Worm (Caenorhabditis elegans) whole organism, L2 larva: ENCODE measurements around the gene pno-1.

Experiments
- C34F6.9 ChIP-seq: fragments of 150-350 bp; optimal IDR thresholded peaks from 2 replicates; lab custom pipeline; 2014; ENCODE audit warnings: missing biosample characterization, missing genetic modification characterization
- F13H6.1 ChIP-seq: sonication (generic microtip); optimal IDR thresholded peaks from 2 replicates; lab custom pipeline; 2016; ENCODE audit warnings: missing genetic modification characterization, missing compliant biosample characterization
- R02D3.7 ChIP-seq: fragments of 150-350 bp; optimal IDR thresholded peaks from 2 replicates; lab custom pipeline; 2014; ENCODE audit warnings: missing biosample characterization, missing genetic modification characterization
- aly-2 ChIP-seq: fragments of 150-350 bp; optimal IDR thresholded peaks from 2 replicates; lab custom pipeline; 2014; ENCODE audit warnings: missing biosample characterization, missing genetic modification characterization
- blmp-1 ChIP-seq: sonication (generic microtip); optimal IDR thresholded peaks from 2 replicates; lab custom pipeline; 2017; ENCODE audit warnings: missing genetic modification characterization, mild to moderate bottlenecking, missing compliant biosample characterization, antibody characterized with exemption, moderate library complexity; ENCODE audit not compliant: insufficient read depth
- ceh-16 ChIP-seq: fragments of 150-350 bp; optimal IDR thresholded peaks from 2 replicates; lab custom pipeline; 2014; ENCODE audit warnings: missing biosample characterization, missing genetic modification characterization
- crh-2 ChIP-seq: sonication (generic microtip); optimal IDR thresholded peaks from 2 replicates; lab custom pipeline; 2017; ENCODE audit warnings: missing biosample characterization, missing genetic modification characterization
- dmd-4 ChIP-seq: sonication (generic microtip); optimal IDR thresholded peaks from 2 replicates; lab custom pipeline; 2017; ENCODE audit warnings: missing biosample characterization, missing genetic modification characterization
- egl-27 ChIP-seq: sonication (generic microtip); optimal IDR thresholded peaks from 3 replicates; lab custom pipeline; 2017; ENCODE audit warnings: missing biosample characterization, missing genetic modification reagents, missing genetic modification characterization
- fos-1 ChIP-seq: fragments of 150-350 bp; optimal IDR thresholded peaks from 2 replicates; lab custom pipeline; 2014; ENCODE audit warnings: missing biosample characterization, missing genetic modification characterization
- gmeb-1 ChIP-seq: fragments of 150-350 bp; optimal IDR thresholded peaks from 2 replicates; lab custom pipeline; 2014; ENCODE audit warnings: missing biosample characterization, missing genetic modification characterization
- lin-11 ChIP-seq: fragments of 150-350 bp; sonication (generic microtip); optimal IDR thresholded peaks from 2 replicates; lab custom pipeline; 2014; ENCODE audit warnings: missing biosample characterization, missing genetic modification characterization, inconsistent platforms, mixed read lengths
- lin-13 ChIP-seq: fragments of 150-350 bp; optimal IDR thresholded peaks from 2 replicates; lab custom pipeline; 2014; ENCODE audit warnings: missing biosample characterization, missing genetic modification reagents, missing genetic modification characterization
- lin-39 ChIP-seq: fragments of 150-350 bp; optimal IDR thresholded peaks from 2 replicates; lab custom pipeline; 2014; ENCODE audit warnings: missing biosample characterization, missing genetic modification reagents, missing genetic modification characterization
- lsy-2 ChIP-seq, 2 experiments: fragments of 150-350 bp in 1 of 2; sonication (generic microtip) in 1 of 2; optimal IDR thresholded peaks; 2 replicates each; lab custom pipeline; 2014 to 2017; ENCODE audit warnings: missing biosample characterization in 2 of 2, missing genetic modification characterization in 2 of 2
- mab-5 ChIP-seq: fragments of 150-350 bp; optimal IDR thresholded peaks from 2 replicates; lab custom pipeline; 2014; ENCODE audit warnings: missing biosample characterization, missing genetic modification characterization
- mbf-1 ChIP-seq: sonication (generic microtip); optimal IDR thresholded peaks from 2 replicates; lab custom pipeline; 2017; ENCODE audit warnings: missing biosample characterization, missing genetic modification characterization
- nhr-11 ChIP-seq: fragments of 150-350 bp; optimal IDR thresholded peaks from 2 replicates; lab custom pipeline; 2014; ENCODE audit warnings: missing biosample characterization, missing genetic modification characterization
- nhr-129 ChIP-seq: fragments of 150-350 bp; optimal IDR thresholded peaks from 2 replicates; lab custom pipeline; 2014; ENCODE audit warnings: missing biosample characterization, missing genetic modification characterization
- nhr-21 ChIP-seq: fragments of 150-350 bp; optimal IDR thresholded peaks from 2 replicates; lab custom pipeline; 2014; ENCODE audit warnings: missing biosample characterization, missing genetic modification characterization
- nhr-23 ChIP-seq: fragments of 150-350 bp; optimal IDR thresholded peaks from 2 replicates; lab custom pipeline; 2014; ENCODE audit warnings: missing biosample characterization, missing genetic modification reagents, missing genetic modification characterization
- nhr-25 ChIP-seq: fragments of 150-350 bp; sonication (generic microtip); optimal IDR thresholded peaks from 3 replicates; lab custom pipeline; 2014; ENCODE audit warnings: missing biosample characterization, missing genetic modification characterization
- nhr-6 ChIP-seq: fragments of 150-350 bp; optimal IDR thresholded peaks from 2 replicates; lab custom pipeline; 2014; ENCODE audit warnings: missing biosample characterization, missing genetic modification characterization
- sem-4 ChIP-seq: fragments of 150-350 bp; optimal IDR thresholded peaks from 2 replicates; lab custom pipeline; 2014; ENCODE audit warnings: missing biosample characterization, missing genetic modification reagents, missing genetic modification characterization
- skn-1 ChIP-seq: sonication (generic microtip); optimal IDR thresholded peaks from 2 replicates; lab custom pipeline; 2017; ENCODE audit warnings: missing biosample characterization, missing genetic modification characterization
- sma-3 ChIP-seq: sonication (generic microtip); optimal IDR thresholded peaks from 2 replicates; lab custom pipeline; 2016; ENCODE audit warnings: missing genetic modification reagents, missing genetic modification characterization, missing compliant biosample characterization
- sma-9 ChIP-seq, 2 experiments: fragments of 150-350 bp in 1 of 2; sonication (generic microtip) in 1 of 2; optimal IDR thresholded peaks; 2 replicates each; lab custom pipeline; 2014 to 2016; ENCODE audit warnings: missing genetic modification characterization in 2 of 2, mild to moderate bottlenecking in 1 of 2, missing biosample characterization in 1 of 2, missing compliant biosample characterization in 1 of 2, missing genetic modification reagents in 1 of 2, moderate library complexity in 1 of 2
- snpc-4 ChIP-seq: fragments of 150-350 bp; optimal IDR thresholded peaks from 2 replicates; lab custom pipeline; 2014; ENCODE audit warnings: missing biosample characterization, missing genetic modification characterization
- unc-55 ChIP-seq: fragments of 150-350 bp; sonication (generic microtip); optimal IDR thresholded peaks from 3 replicates; lab custom pipeline; 2014; ENCODE audit warnings: missing biosample characterization, missing genetic modification reagents, missing genetic modification characterization
- ztf-11 ChIP-seq: sonication (generic microtip); optimal IDR thresholded peaks from 2 replicates; lab custom pipeline; 2017; ENCODE audit warnings: missing biosample characterization, missing genetic modification characterization
- ztf-4 ChIP-seq: fragments of 150-350 bp; optimal IDR thresholded peaks from 2 replicates; lab custom pipeline; 2014; ENCODE audit warnings: missing biosample characterization, missing genetic modification characterization

pno-1 gene

DNA sequence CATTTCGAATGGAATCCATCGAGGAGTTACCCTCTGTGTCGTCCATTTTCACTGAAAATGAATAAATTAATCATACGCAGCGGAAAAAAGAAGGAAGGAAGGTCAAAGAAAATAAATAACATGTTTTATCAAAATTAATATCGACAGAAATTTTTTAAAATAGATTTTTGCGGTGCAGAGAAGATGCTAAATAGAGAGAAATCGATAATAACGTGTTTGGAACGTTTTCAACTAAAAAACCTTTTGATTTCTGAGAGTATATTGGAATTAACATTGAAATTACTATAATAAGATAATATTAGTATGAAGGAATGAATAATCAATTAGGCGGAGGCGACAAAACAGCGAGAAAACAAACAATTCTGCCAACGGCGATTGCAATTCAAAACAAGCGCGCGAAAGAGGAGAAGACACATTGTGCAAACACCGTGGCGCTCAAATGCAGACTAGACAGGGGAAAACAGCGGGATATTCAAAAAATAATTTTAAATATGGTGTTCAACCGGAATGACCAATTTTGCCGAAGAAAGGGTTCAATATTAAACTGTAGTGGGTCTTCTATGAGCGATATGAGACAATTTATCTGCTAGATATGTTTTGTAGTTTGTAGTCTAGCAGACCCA lies 26.2 kb downstream of the pno-1 start, which contains the start of gene wee-1.3:
wee-1.3 (minus strand) TSS at position 51 of the 623 bp plus-strand sequence.
- TF ChIP-seq dmd-4 (tag; lab: Kevin White, UChicago) (no peak), nhr-11 (tag; lab: Kevin White, UChicago) (peak; percentile 62), mab-5 (tag; lab: Kevin White, UChicago) (peak; percentile 61), skn-1 (no peak), nhr-6 (peak; percentile 20), C34F6.9 (tag; lab: Kevin White, UChicago) (peak; percentile 84), nhr-129 (tag; lab: Kevin White, UChicago) (peak; percentile 83), unc-55 (peak; percentile 91), snpc-4 (tag; lab: Kevin White, UChicago) (peak; percentile 69), aly-2 (tag; lab: Kevin White, UChicago) (no peak), F13H6.1 (peak; percentile 64), ceh-16 (tag; lab: Kevin White, UChicago) (no peak), nhr-25 (tag; lab: Kevin White, UChicago) (peak; percentile 80), gmeb-1 (tag; lab: Kevin White, UChicago) (peak; percentile 98), mbf-1 (no peak), nhr-21 (tag; lab: Kevin White, UChicago) (peak; percentile 63), egl-27 (tag; lab: Kevin White, UChicago) (peak; percentile 48), ztf-11 (tag; lab: Kevin White, UChicago) (no peak), sma-9 (GFP tag; optimal IDR thresholded peaks at IDR 0.05; lab: Kevin White, UChicago) (peak; percentile 79), sma-9 (tag; optimal IDR thresholded peaks at IDR 0.05; lab: Kevin White, UChicago) (no peak), ztf-4 (tag; lab: Kevin White, UChicago) (peak; percentile 36), fos-1 (tag; lab: Kevin White, UChicago) (peak; percentile 55), lsy-2 (tag; optimal IDR thresholded peaks at IDR 0.05; lab: Kevin White, UChicago) (peak; percentile 80 to 94), lin-11 (tag; lab: Kevin White, UChicago) (peak; percentile 65), lin-13 (GFP tag; lab: Kevin White, UChicago) (peak; percentile 82), sma-3 (GFP tag; lab: Kevin White, UChicago) (peak; percentile 86), crh-2 (tag; lab: Kevin White, UChicago) (peak; percentile 86), R02D3.7 (peak; percentile 16), blmp-1 (tag; lab: Kevin White, UChicago) (peak; percentile 43), sem-4 (tag; lab: Kevin White, UChicago) (peak; percentile 60)

DNA sequence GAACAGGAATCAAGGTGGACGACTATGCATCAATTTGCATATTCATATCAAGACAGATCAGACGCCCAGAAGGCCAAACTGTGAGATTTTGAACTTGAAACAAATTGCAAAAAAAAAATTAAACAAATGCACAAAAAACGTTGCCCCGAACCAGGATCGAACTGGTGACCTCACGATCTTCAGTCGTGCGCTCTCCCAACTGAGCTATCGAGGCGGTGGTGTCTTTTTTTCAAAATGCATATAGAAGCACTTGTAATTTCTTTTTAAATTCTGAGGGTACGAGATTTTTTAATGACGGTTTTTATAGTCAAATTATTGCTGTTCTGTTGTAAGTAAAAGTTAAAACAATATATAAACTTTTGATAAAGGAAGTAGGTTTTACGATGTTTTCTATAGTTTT lies 29.6 kb downstream of the pno-1 start:
- TF ChIP-seq nhr-25 (tag; lab: Kevin White, UChicago) (peak; percentile 31), mab-5 (tag; lab: Kevin White, UChicago) (no peak), sma-9 (GFP tag; optimal IDR thresholded peaks at IDR 0.05; lab: Kevin White, UChicago) (peak; percentile 12), sma-9 (tag; optimal IDR thresholded peaks at IDR 0.05; lab: Kevin White, UChicago) (no peak), R02D3.7 (no peak)

DNA sequence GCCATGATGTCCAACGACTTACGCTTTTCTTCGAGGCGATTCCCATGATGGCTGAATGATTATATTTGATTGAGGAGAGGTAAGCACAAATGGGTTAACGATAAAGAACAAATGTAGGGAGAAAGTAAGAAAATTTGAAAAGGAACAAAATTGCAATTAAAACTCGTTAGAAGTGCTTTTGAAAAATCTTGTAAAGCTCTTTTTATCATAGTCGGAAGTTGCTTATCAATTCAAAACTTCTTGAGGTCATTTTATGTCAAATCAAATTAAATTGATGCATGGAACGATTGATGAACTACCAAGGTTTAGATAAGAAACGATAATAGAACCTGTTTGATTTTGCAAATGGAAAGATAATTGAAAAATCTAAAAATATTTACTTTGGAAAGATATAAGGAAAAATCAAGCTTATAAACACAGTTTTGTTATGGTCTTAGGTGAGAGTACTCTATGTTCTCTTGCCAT lies 33.8 kb downstream of the pno-1 start, which contains the start of gene glt-5:
glt-5 (minus strand) TSS at position 51 of the 465 bp plus-strand sequence.
- TF ChIP-seq nhr-23 (tag; lab: Kevin White, UChicago) (no peak), mab-5 (tag; lab: Kevin White, UChicago) (no peak), nhr-129 (tag; lab: Kevin White, UChicago) (no peak), sma-9 (GFP tag; optimal IDR thresholded peaks at IDR 0.05; lab: Kevin White, UChicago) (peak; percentile 51), sma-9 (tag; optimal IDR thresholded peaks at IDR 0.05; lab: Kevin White, UChicago) (no peak), unc-55 (no peak)
- TF ChIP-seq, all 48 proteins: peak for 1

DNA sequence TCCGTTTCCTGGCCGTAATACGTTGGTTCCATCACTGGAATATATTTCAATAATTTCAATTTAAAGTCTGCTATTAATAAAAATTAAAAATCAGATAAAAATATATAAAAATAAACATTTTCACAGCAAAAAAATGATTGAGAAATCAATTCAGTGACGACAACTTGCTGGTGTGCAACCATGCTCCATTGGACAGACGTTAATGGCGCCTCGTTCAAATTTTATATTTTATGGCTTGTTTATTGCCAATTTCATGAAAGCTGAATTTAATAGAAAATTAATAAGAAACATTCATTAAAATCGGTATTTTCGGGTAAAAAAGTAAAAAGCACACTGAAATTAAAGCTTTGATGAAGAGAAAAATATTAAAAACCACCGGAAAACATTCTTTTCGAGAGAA lies 36.5 kb downstream of the pno-1 start, which contains the start of gene Y53C12A.3:
Y53C12A.3 (minus strand) TSS at position 34 of the 400 bp plus-strand sequence.
- TF ChIP-seq nhr-25 (tag; lab: Kevin White, UChicago) (no peak), fos-1 (tag; lab: Kevin White, UChicago) (peak; percentile 17), blmp-1 (tag; lab: Kevin White, UChicago) (peak; percentile 24), nhr-129 (tag; lab: Kevin White, UChicago) (peak; percentile 7), unc-55 (peak; percentile 79), gmeb-1 (tag; lab: Kevin White, UChicago) (peak; percentile 91), C34F6.9 (tag; lab: Kevin White, UChicago) (peak; percentile 40), lsy-2 (tag; optimal IDR thresholded peaks at IDR 0.05; lab: Kevin White, UChicago) (peak in 1 of 2 experiments; percentile 74), crh-2 (tag; lab: Kevin White, UChicago) (peak; percentile 39), lin-39 (tag; lab: Kevin White, UChicago) (no peak), lin-13 (GFP tag; lab: Kevin White, UChicago) (peak; percentile 34), sma-3 (GFP tag; lab: Kevin White, UChicago) (peak; percentile 7), ceh-16 (tag; lab: Kevin White, UChicago) (no peak)
